4 fruit fly cellular contexts compared by ENCODE assay signal in the genomic region with DNA sequence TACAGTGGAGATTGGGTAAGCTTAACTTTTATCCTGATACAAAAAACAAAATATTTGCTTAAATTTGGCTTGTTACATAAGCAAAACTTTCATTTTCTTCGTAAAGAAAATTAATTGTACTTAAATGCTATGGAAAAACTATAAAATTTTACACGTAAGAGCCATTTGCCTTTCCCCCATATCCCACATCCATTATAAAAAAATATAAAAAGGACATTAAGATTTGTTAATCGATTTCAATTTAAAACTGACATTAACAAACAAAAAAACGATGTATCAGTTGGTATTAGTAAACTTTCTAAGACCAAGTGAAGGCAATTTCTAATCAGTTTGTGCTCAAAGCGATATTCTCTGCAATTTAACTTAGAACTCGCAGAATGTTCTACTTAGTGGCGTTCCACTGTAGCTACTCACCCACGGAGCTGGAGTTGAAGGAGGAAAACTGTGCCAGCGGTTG.
TF ChIP-seq lines count a peak whose summit lies in the region.

No protein-coding gene starts in this region.

- TF ChIP-seq CTCF in whole organism, embryonic (GFP tag; optimal IDR thresholded peaks at IDR 0.05; lab: Kevin White, UChicago): no peak

TF ChIP-seq in whole organism, embryonic, 481 proteins besides CTCF, POLR2A, EP300 and RAD21 (continues in another document):
- TF ChIP-seq CG15073 (GFP tag; optimal IDR thresholded peaks at IDR 0.05; lab: Kevin White, UChicago) (no peak), CG3726 (GFP tag; IDR thresholded peaks at IDR 0.05; lab: Robert Waterston, UW) (no peak), CG2678 (tag; optimal IDR thresholded peaks at IDR 0.05; lab: Kevin White, UChicago) (peak; percentile 49), CG10979 (tag; optimal IDR thresholded peaks at IDR 0.05; lab: Kevin White, UChicago) (peak; percentile 29), CG4617 (GFP tag; optimal IDR thresholded peaks at IDR 0.05; lab: Kevin White, UChicago; ENCODE audit: borderline replicate concordance) (no peak), CG6654 (GFP tag; optimal IDR thresholded peaks at IDR 0.05; lab: Kevin White, UChicago) (peak; percentile 7), CG4424 (GFP tag; optimal IDR thresholded peaks at IDR 0.05; lab: Kevin White, UChicago) (peak; percentile 9), CG1792 (GFP tag; optimal IDR thresholded peaks at IDR 0.05; lab: Kevin White, UChicago) (no peak), gem (tag; optimal IDR thresholded peaks at IDR 0.05; lab: Kevin White, UChicago) (peak; percentile 57), CG4820 (GFP tag; optimal IDR thresholded peaks at IDR 0.05; lab: Kevin White, UChicago) (peak; percentile 13), dpn (GFP tag; optimal IDR thresholded peaks at IDR 0.05; lab: Kevin White, UChicago) (peak; percentile 1 to 21), sisA (GFP tag; IDR thresholded peaks at IDR 0.05; lab: Robert Waterston, UW) (0 out of 2 replicates have a peak, but pooled peaks have one; percentile 4), CG6813 (GFP tag; optimal IDR thresholded peaks at IDR 0.05; lab: Kevin White, UChicago) (peak; percentile 23), CG14710 (tag; optimal IDR thresholded peaks at IDR 0.05; lab: Kevin White, UChicago) (peak; percentile 29), CG7556 (GFP tag; optimal IDR thresholded peaks at IDR 0.05; lab: Kevin White, UChicago) (peak; percentile 72), CG17359 (tag; optimal IDR thresholded peaks at IDR 0.05; lab: Kevin White, UChicago) (no peak), nerfin-2 (GFP tag; IDR thresholded peaks at IDR 0.05; lab: Robert Waterston, UW; ENCODE audit: partially characterized antibody) (no peak), CG34376 (GFP tag; optimal IDR thresholded peaks at IDR 0.05; lab: Kevin White, UChicago) (no peak), CG15514 (GFP tag; optimal IDR thresholded peaks at IDR 0.05; lab: Kevin White, UChicago) (no peak), Fer1 (GFP tag; optimal IDR thresholded peaks at IDR 0.05; lab: Kevin White, UChicago) (peak; percentile 1)

TF ChIP-seq in whole organism, prepupa, 60 proteins besides CTCF, POLR2A, EP300 and RAD21 (continues in another document):
- TF ChIP-seq CG8632 (GFP tag; optimal IDR thresholded peaks at IDR 0.05; lab: Kevin White, UChicago): peak; percentile 57
- peak; percentile 18 for TF ChIP-seq CG8319 (GFP tag; optimal IDR thresholded peaks at IDR 0.05; lab: Kevin White, UChicago)
- TF ChIP-seq Hr4 (GFP tag; optimal IDR thresholded peaks at IDR 0.05; lab: Kevin White, UChicago): peak; percentile 86
- TF ChIP-seq Ets96B (tag; optimal IDR thresholded peaks at IDR 0.05; lab: Kevin White, UChicago): peak; percentile 46
- peak; percentile 77 for TF ChIP-seq CG4318 (GFP tag; optimal IDR thresholded peaks at IDR 0.05; lab: Kevin White, UChicago)
- TF ChIP-seq CG10631 (GFP tag; optimal IDR thresholded peaks at IDR 0.05; lab: Kevin White, UChicago): peak; percentile 62
- peak; percentile 70 for TF ChIP-seq topi (GFP tag; optimal IDR thresholded peaks at IDR 0.05; lab: Kevin White, UChicago)
- TF ChIP-seq achi (GFP tag; optimal IDR thresholded peaks at IDR 0.05; lab: Kevin White, UChicago): peak; percentile 68
- peak; percentile 63 for TF ChIP-seq fd59A (GFP tag; optimal IDR thresholded peaks at IDR 0.05; lab: Kevin White, UChicago)
- peak; percentile 58 for TF ChIP-seq cyc (GFP tag; optimal IDR thresholded peaks at IDR 0.05; lab: Kevin White, UChicago)
- peak; percentile 83 for TF ChIP-seq svp (GFP tag; lab: Kevin White, UChicago)
- 0 out of 2 replicates have a peak, but pooled peaks have one; percentile 14 for TF ChIP-seq Gug (GFP tag; IDR thresholded peaks at IDR 0.05; lab: Robert Waterston, UW)
- peak; percentile 68 for TF ChIP-seq CG6792 (GFP tag; optimal IDR thresholded peaks at IDR 0.05; lab: Kevin White, UChicago)
- peak; percentile 74 for TF ChIP-seq pdm3 (GFP tag; optimal IDR thresholded peaks at IDR 0.05; lab: Kevin White, UChicago)
- TF ChIP-seq esn (GFP tag; optimal IDR thresholded peaks at IDR 0.05; lab: Kevin White, UChicago): peak; percentile 80
- TF ChIP-seq CG34406 (GFP tag; optimal IDR thresholded peaks at IDR 0.05; lab: Kevin White, UChicago): peak; percentile 50
- TF ChIP-seq CG11294 (GFP tag; IDR thresholded peaks at IDR 0.05; lab: Robert Waterston, UW): no peak
- TF ChIP-seq Eip75B (GFP tag; optimal IDR thresholded peaks at IDR 0.05; lab: Kevin White, UChicago): peak; percentile 74
- TF ChIP-seq CG6163 (GFP tag; IDR thresholded peaks at IDR 0.05; lab: Robert Waterston, UW): 0 out of 3 replicates have a peak, but pooled peaks have one; percentile 20
- peak; percentile 55 for TF ChIP-seq CG10669 (GFP tag; optimal IDR thresholded peaks at IDR 0.05; lab: Kevin White, UChicago)
- TF ChIP-seq Ets21C (GFP tag; optimal IDR thresholded peaks at IDR 0.05; lab: Kevin White, UChicago): peak; percentile 49
- peak; percentile 61 for TF ChIP-seq dac (GFP tag; optimal IDR thresholded peaks at IDR 0.05; lab: Kevin White, UChicago)

TF ChIP-seq in whole organism, pupa, 21 proteins besides CTCF, POLR2A, EP300 and RAD21:
- TF ChIP-seq CG13204 (GFP tag; optimal IDR thresholded peaks at IDR 0.05; lab: Kevin White, UChicago): peak; percentile 26
- peak; percentile 21 for TF ChIP-seq Ets98B (GFP tag; IDR thresholded peaks at IDR 0.05; lab: Robert Waterston, UW)
- TF ChIP-seq CG8159 (tag; optimal IDR thresholded peaks at IDR 0.05; lab: Kevin White, UChicago): peak; percentile 67
- peak; percentile 19 for TF ChIP-seq CG34367 (tag; optimal IDR thresholded peaks at IDR 0.05; lab: Kevin White, UChicago)
- TF ChIP-seq Pif1B (GFP tag; optimal IDR thresholded peaks at IDR 0.05; lab: Kevin White, UChicago): peak; percentile 63
- TF ChIP-seq CG8301 (tag; optimal IDR thresholded peaks at IDR 0.05; lab: Kevin White, UChicago): peak; percentile 65
- TF ChIP-seq gl (tag; optimal IDR thresholded peaks at IDR 0.05; lab: Kevin White, UChicago): no peak
- TF ChIP-seq CG9948 (tag; optimal IDR thresholded peaks at IDR 0.05; lab: Kevin White, UChicago): peak; percentile 65
- TF ChIP-seq EcR (GFP tag; optimal IDR thresholded peaks at IDR 0.05; lab: Kevin White, UChicago): no peak
- TF ChIP-seq CG17806 (tag; optimal IDR thresholded peaks at IDR 0.05; lab: Kevin White, UChicago): peak; percentile 47
- TF ChIP-seq CG32121 (GFP tag; IDR thresholded peaks at IDR 0.05; lab: Robert Waterston, UW): no peak; the same call in 1 of the 2 replicates
- TF ChIP-seq rn (GFP tag; IDR thresholded peaks at IDR 0.05; lab: Robert Waterston, UW): no peak
- TF ChIP-seq CG10348 (GFP tag; IDR thresholded peaks at IDR 0.05; lab: Robert Waterston, UW): no peak
- TF ChIP-seq CG14655 (GFP tag; optimal IDR thresholded peaks at IDR 0.05; lab: Kevin White, UChicago): peak; percentile 75
- no peak; the same call in 1 of the 3 replicates for TF ChIP-seq fd96Ca (GFP tag; IDR thresholded peaks at IDR 0.05; lab: Robert Waterston, UW)
- TF ChIP-seq CG15710 (tag; optimal IDR thresholded peaks at IDR 0.05; lab: Kevin White, UChicago): peak; percentile 61
- peak; percentile 69 for TF ChIP-seq Pif1A (GFP tag; optimal IDR thresholded peaks at IDR 0.05; lab: Kevin White, UChicago)
- TF ChIP-seq D1 (tag; optimal IDR thresholded peaks at IDR 0.05; lab: Kevin White, UChicago): no peak
- no peak for TF ChIP-seq CG12605 (GFP tag; IDR thresholded peaks at IDR 0.05; lab: Robert Waterston, UW)
- peak; percentile 50 for TF ChIP-seq CG4496 (GFP tag; IDR thresholded peaks at IDR 0.05; lab: Robert Waterston, UW)
- TF ChIP-seq Snoo (tag; optimal IDR thresholded peaks at IDR 0.05; lab: Kevin White, UChicago): peak; percentile 54

TF ChIP-seq in whole organism, wandering third instar larva, 38 proteins besides CTCF, POLR2A, EP300 and RAD21 (continues in another document):
- no peak for TF ChIP-seq Vsx2 (GFP tag; optimal IDR thresholded peaks at IDR 0.05; lab: Kevin White, UChicago; ENCODE audit: partially characterized antibody)
- TF ChIP-seq CG9705 (GFP tag; optimal IDR thresholded peaks at IDR 0.05; lab: Kevin White, UChicago): peak; percentile 8
- no peak for TF ChIP-seq pan (optimal IDR thresholded peaks at IDR 0.05; lab: Kevin White, UChicago)
- peak; percentile 36 for TF ChIP-seq dmrt93B (GFP tag; optimal IDR thresholded peaks at IDR 0.05; lab: Kevin White, UChicago)
- TF ChIP-seq Mio (GFP tag; optimal IDR thresholded peaks at IDR 0.05; lab: Kevin White, UChicago): no peak
- TF ChIP-seq foxo (GFP tag; optimal IDR thresholded peaks at IDR 0.05; lab: Kevin White, UChicago): peak in 1 of 2 experiments; percentile 56
- no peak for TF ChIP-seq Hr83 (GFP tag; optimal IDR thresholded peaks at IDR 0.05; lab: Kevin White, UChicago; ENCODE audit: poor library complexity, severe bottlenecking)
- peak; percentile 53 for TF ChIP-seq HLH106 (tag; optimal IDR thresholded peaks at IDR 0.05; lab: Kevin White, UChicago)
- TF ChIP-seq sage (GFP tag; optimal IDR thresholded peaks at IDR 0.05; lab: Kevin White, UChicago): no peak
- peak; percentile 52 for TF ChIP-seq Sp1 (GFP tag; optimal IDR thresholded peaks at IDR 0.05; lab: Kevin White, UChicago)
- no peak for TF ChIP-seq Jra (GFP tag; optimal IDR thresholded peaks at IDR 0.05; lab: Kevin White, UChicago)
- TF ChIP-seq Rel (GFP tag; optimal IDR thresholded peaks at IDR 0.05; lab: Kevin White, UChicago): no peak
- TF ChIP-seq Rel (tag; optimal IDR thresholded peaks at IDR 0.05; lab: Kevin White, UChicago): no peak
- no peak for TF ChIP-seq jim (GFP tag; optimal IDR thresholded peaks at IDR 0.05; lab: Kevin White, UChicago)
- TF ChIP-seq N (GFP tag; optimal IDR thresholded peaks at IDR 0.05; lab: Kevin White, UChicago): no peak
- TF ChIP-seq GATAd (GFP tag; optimal IDR thresholded peaks at IDR 0.05; lab: Kevin White, UChicago): no peak
- peak; percentile 32 for TF ChIP-seq Hnf4 (GFP tag; optimal IDR thresholded peaks at IDR 0.05; lab: Kevin White, UChicago)
- no peak for TF ChIP-seq Hr78 (GFP tag; optimal IDR thresholded peaks at IDR 0.05; lab: Kevin White, UChicago)
- TF ChIP-seq lola (GFP tag; optimal IDR thresholded peaks at IDR 0.05; lab: Kevin White, UChicago): no peak
- no peak for TF ChIP-seq sv (GFP tag; optimal IDR thresholded peaks at IDR 0.05; lab: Kevin White, UChicago)
- peak; percentile 35 for TF ChIP-seq OdsH (GFP tag; optimal IDR thresholded peaks at IDR 0.05; lab: Kevin White, UChicago)
- TF ChIP-seq usp (GFP tag; optimal IDR thresholded peaks at IDR 0.05; lab: Kevin White, UChicago): no peak
- peak; percentile 31 for TF ChIP-seq h (GFP tag; optimal IDR thresholded peaks at IDR 0.05; lab: Kevin White, UChicago)
- TF ChIP-seq CrebA (GFP tag; optimal IDR thresholded peaks at IDR 0.05; lab: Kevin White, UChicago; ENCODE audit: borderline replicate concordance): no peak
- TF ChIP-seq Dif (GFP tag; optimal IDR thresholded peaks at IDR 0.05; lab: Kevin White, UChicago; ENCODE audit: partially characterized antibody): no peak
- peak; percentile 47 for TF ChIP-seq psq (GFP tag; optimal IDR thresholded peaks at IDR 0.05; lab: Kevin White, UChicago)
- TF ChIP-seq CG32264 (GFP tag; optimal IDR thresholded peaks at IDR 0.05; lab: Kevin White, UChicago): no peak
- TF ChIP-seq brk (GFP tag; optimal IDR thresholded peaks at IDR 0.05; lab: Kevin White, UChicago): no peak
- TF ChIP-seq Myc (optimal IDR thresholded peaks at IDR 0.05; lab: Kevin White, UChicago): no peak
- TF ChIP-seq woc (GFP tag; optimal IDR thresholded peaks at IDR 0.05; lab: Kevin White, UChicago): peak; percentile 85
